Fruit fly (Drosophila melanogaster) Kc167 (cell line): Measurements from ENCODE around the gene CG33666.

Experiments used
- Myc ChIP-seq: fragments of >200 bp; optimal IDR thresholded peaks from 2 replicates; lab custom pipeline; 2017; ENCODE audit warnings: missing external identifiers
- Sin3A ChIP-seq: fragments of >200 bp; optimal IDR thresholded peaks from 2 replicates; lab custom pipeline; 2018; ENCODE audit warnings: missing external identifiers
- h ChIP-seq: fragments of >200 bp; optimal IDR thresholded peaks from 3 replicates; lab custom pipeline; 2018; ENCODE audit warnings: missing external identifiers
- insv ChIP-seq: fragments of >200 bp; optimal IDR thresholded peaks from 3 replicates; lab custom pipeline; 2018; ENCODE audit warnings: missing external identifiers
- psq ChIP-seq: fragments of >200 bp; optimal IDR thresholded peaks from 2 replicates; lab custom pipeline; 2017; ENCODE audit warnings: missing external identifiers
- ttk ChIP-seq: sonication (Bioruptor generic); optimal IDR thresholded peaks from 2 replicates; lab custom pipeline; 2017; ENCODE audit warnings: missing external identifiers

DNA sequence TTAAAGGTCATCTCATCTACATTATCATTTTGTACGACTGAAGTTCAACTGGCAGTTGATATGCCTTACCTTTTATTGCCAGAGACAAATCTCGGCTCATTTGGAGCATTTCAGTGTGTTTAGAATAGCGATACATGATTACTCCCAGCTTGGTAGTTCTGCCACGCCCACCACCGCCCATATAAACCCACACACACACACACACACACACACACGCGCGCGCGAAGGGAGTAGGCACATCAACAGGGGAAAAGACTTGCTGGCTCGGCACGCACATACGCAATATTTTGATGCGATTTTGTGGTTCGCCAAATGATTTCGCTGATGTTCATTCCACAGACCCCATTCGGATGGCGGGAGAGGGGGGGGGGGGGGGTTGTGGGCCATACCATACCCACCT lies 36.4 kb upstream of the CG33666 start:
- no peak for TF ChIP-seq ttk (lab: Kevin White, UChicago)
- TF ChIP-seq insv (lab: Kevin White, UChicago) = no peak
- TF ChIP-seq Sin3A = no peak
- no peak for TF ChIP-seq psq
- TF ChIP-seq h = no peak
- no peak for TF ChIP-seq Myc (lab: Kevin White, UChicago)
